Worm (Caenorhabditis elegans) whole organism, young adult: ENCODE results near the gene clec-252.

ENCODE experiments used
- B0261.1 ChIP-seq: sonication (generic microtip); optimal IDR thresholded peaks from 2 replicates; lab custom pipeline; 2016; ENCODE audit warnings: mild to moderate bottlenecking, missing genetic modification characterization, moderate library complexity, missing compliant biosample characterization
- D2030.7 ChIP-seq: fragments of 200-800 bp; sonication (Bioruptor generic); IDR thresholded peaks from 2 replicates; pipeline ENCODE4 v1.3.6; 2022; ENCODE audit warnings: missing genetic modification reagents, missing genetic modification characterization, missing compliant biosample characterization
- F22D6.2 ChIP-seq: sonication (generic microtip); optimal IDR thresholded peaks from 2 replicates; lab custom pipeline; 2016; ENCODE audit warnings: mild to moderate bottlenecking, missing genetic modification characterization, missing compliant biosample characterization
- F49E8.2 ChIP-seq: sonication (generic microtip); optimal IDR thresholded peaks from 3 replicates; lab custom pipeline; 2017; ENCODE audit warnings: missing genetic modification characterization, mild to moderate bottlenecking, missing compliant biosample characterization, antibody characterized with exemption, moderate library complexity; ENCODE audit not compliant: insufficient read depth
- Y56A3A.18 ChIP-seq: fragments of 200-800 bp; sonication (Bioruptor generic); IDR thresholded peaks from 2 replicates; pipeline ENCODE4 v1.3.6; 2022; ENCODE audit warnings: missing genetic modification reagents, missing genetic modification characterization, missing compliant biosample characterization
- Y67H2A.10 ChIP-seq: fragments of 200-800 bp; sonication (Bioruptor generic); conservative IDR thresholded peaks from 2 replicates; pipeline ENCODE4 v1.3.6; 2022; ENCODE audit warnings: missing genetic modification reagents, missing genetic modification characterization, missing compliant biosample characterization
- akir-1 ChIP-seq: fragments of 200-800 bp; sonication (Bioruptor generic); optimal IDR thresholded peaks from 2 replicates; lab custom pipeline; 2018; ENCODE audit warnings: mild to moderate bottlenecking, missing genetic modification characterization, moderate library complexity, missing compliant biosample characterization
- ama-1 ChIP-seq, 3 experiments: fragments of 150-350 bp in 1 of 3; sonication (generic microtip) in 2 of 3; optimal IDR thresholded peaks; 2 replicates each; lab custom pipeline; 2014 to 2018; ENCODE audit warnings: missing biosample characterization in 2 of 3, missing genetic modification characterization in 2 of 3, missing genetic modification reagents in 2 of 3
- aptf-2 ChIP-seq: fragments of 200-800 bp; sonication (Bioruptor generic); conservative IDR thresholded peaks from 2 replicates; pipeline ENCODE4 v1.3.6; 2022; ENCODE audit warnings: missing genetic modification reagents, missing genetic modification characterization, missing compliant biosample characterization
- aptf-3 ChIP-seq: fragments of 200-800 bp; sonication (Bioruptor generic); IDR thresholded peaks from 2 replicates; pipeline ENCODE4 v1.3.6; 2022; ENCODE audit warnings: missing genetic modification characterization, missing compliant biosample characterization
- attf-5 ChIP-seq: fragments of 200-800 bp; sonication (Bioruptor generic); optimal IDR thresholded peaks from 2 replicates; lab custom pipeline; 2018; ENCODE audit warnings: mild to moderate bottlenecking, missing genetic modification characterization, missing compliant biosample characterization
- bed-1 ChIP-seq: fragments of 200-800 bp; sonication (Bioruptor generic); IDR thresholded peaks from 2 replicates; pipeline ENCODE4 v1.3.6; 2022; ENCODE audit warnings: missing genetic modification reagents, missing genetic modification characterization, missing compliant biosample characterization
- cebp-1 ChIP-seq, 2 experiments: fragments of 200-800 bp in 1 of 2; sonication (Bioruptor generic) in 1 of 2; sonication (generic microtip) in 1 of 2; IDR thresholded peaks in 1 of 2; optimal IDR thresholded peaks in 1 of 2; 2 replicates each; pipeline versions ENCODE4 v1.3.6 to Lab custom; 2017 to 2022; ENCODE audit warnings: missing compliant biosample characterization in 2 of 2, missing genetic modification characterization in 2 of 2, mild to moderate bottlenecking in 1 of 2, missing genetic modification reagents in 1 of 2, moderate library complexity in 1 of 2
- ceh-58 ChIP-seq: fragments of 200-800 bp; sonication (Bioruptor generic); IDR thresholded peaks from 2 replicates; pipeline ENCODE4 v1.3.6; 2022; ENCODE audit warnings: missing genetic modification characterization, missing compliant biosample characterization
- die-1 ChIP-seq: sonication (generic microtip); optimal IDR thresholded peaks from 2 replicates; lab custom pipeline; 2016; ENCODE audit warnings: missing genotype, mild to moderate bottlenecking, missing genetic modification characterization, missing compliant biosample characterization
- dpl-1 ChIP-seq: fragments of 150-350 bp; optimal IDR thresholded peaks from 2 replicates; lab custom pipeline; 2014; ENCODE audit warnings: missing biosample characterization, missing genetic modification reagents, missing genetic modification characterization
- egl-18 ChIP-seq: fragments of 200-800 bp; sonication (Bioruptor generic); IDR thresholded peaks from 2 replicates; pipeline ENCODE4 v1.3.6; 2022; ENCODE audit warnings: missing genetic modification reagents, missing genetic modification characterization, missing compliant biosample characterization
- egl-44 ChIP-seq: fragments of 200-800 bp; sonication (Bioruptor generic); IDR thresholded peaks from 2 replicates; pipeline ENCODE4 v1.3.6; 2022; ENCODE audit warnings: missing genetic modification reagents, missing genetic modification characterization, missing compliant biosample characterization
- ekl-4 ChIP-seq: fragments of 200-800 bp; sonication (Bioruptor generic); IDR thresholded peaks from 2 replicates; pipeline ENCODE4 v1.3.6; 2022; ENCODE audit warnings: missing genetic modification reagents, missing genetic modification characterization, missing compliant biosample characterization
- him-1 ChIP-seq: sonication (generic microtip); optimal IDR thresholded peaks from 2 replicates; lab custom pipeline; 2016; ENCODE audit warnings: missing genotype, missing genetic modification reagents, missing genetic modification characterization, missing compliant biosample characterization
- hlh-12 ChIP-seq: sonication (generic microtip); optimal IDR thresholded peaks from 2 replicates; lab custom pipeline; 2016; ENCODE audit warnings: missing genetic modification characterization, missing compliant biosample characterization
- hrde-1 ChIP-seq: sonication (generic microtip); optimal IDR thresholded peaks from 2 replicates; lab custom pipeline; 2016; ENCODE audit warnings: missing genetic modification characterization, mild to moderate bottlenecking, missing compliant biosample characterization, moderate library complexity, missing genotype, missing genetic modification reagents, borderline replicate concordance
- lag-1 ChIP-seq: fragments of 200-800 bp; sonication (Bioruptor generic); IDR thresholded peaks from 2 replicates; pipeline ENCODE4 v1.3.6; 2022; ENCODE audit warnings: missing genetic modification reagents, missing genetic modification characterization, missing compliant biosample characterization
- lsl-1 ChIP-seq: fragments of 200-800 bp; sonication (Bioruptor generic); optimal IDR thresholded peaks from 2 replicates; lab custom pipeline; 2018; ENCODE audit warnings: mild to moderate bottlenecking, missing genetic modification characterization, moderate library complexity, missing compliant biosample characterization
- madf-8 ChIP-seq: fragments of 200-800 bp; sonication (Bioruptor generic); conservative IDR thresholded peaks from 2 replicates; pipeline ENCODE4 v1.3.6; 2022; ENCODE audit warnings: missing genetic modification reagents, missing genetic modification characterization, missing compliant biosample characterization
- mcd-1 ChIP-seq: fragments of 200-800 bp; sonication (Bioruptor generic); IDR thresholded peaks from 2 replicates; pipeline ENCODE4 v1.3.6; 2022; ENCODE audit warnings: missing genetic modification reagents, missing genetic modification characterization, missing compliant biosample characterization
- nfya-1 ChIP-seq: sonication (generic microtip); optimal IDR thresholded peaks from 2 replicates; lab custom pipeline; 2017; ENCODE audit warnings: antibody characterized with exemption, missing compliant biosample characterization, missing genetic modification characterization, borderline replicate concordance; ENCODE audit not compliant: insufficient read depth
- nfya-2 ChIP-seq: fragments of 200-800 bp; sonication (Bioruptor generic); IDR thresholded peaks from 2 replicates; pipeline ENCODE4 v1.3.6; 2022; ENCODE audit warnings: missing genetic modification reagents, missing genetic modification characterization, missing compliant biosample characterization
- nhr-120 ChIP-seq: fragments of 200-800 bp; sonication (Bioruptor generic); IDR thresholded peaks from 2 replicates; pipeline ENCODE4 v1.3.6; 2022; ENCODE audit warnings: missing genetic modification characterization, missing compliant biosample characterization
- rcor-1 ChIP-seq: fragments of 200-800 bp; sonication (Bioruptor generic); IDR thresholded peaks from 2 replicates; pipeline ENCODE4 v1.3.6; 2022; ENCODE audit warnings: missing genetic modification reagents, missing genetic modification characterization, missing compliant biosample characterization
- rpc-1 ChIP-seq, 2 experiments: fragments of 150-350 bp in 1 of 2; sonication (generic microtip) in 1 of 2; optimal IDR thresholded peaks; 2 replicates each; lab custom pipeline; 2014 to 2018; ENCODE audit warnings: missing biosample characterization in 1 of 2, missing genetic modification characterization in 1 of 2, missing genetic modification reagents in 1 of 2, missing genotype in 1 of 2
- sdz-38 ChIP-seq: sonication (generic microtip); optimal IDR thresholded peaks from 2 replicates; lab custom pipeline; 2016; ENCODE audit warnings: missing genotype, missing genetic modification characterization, missing compliant biosample characterization
- sea-2 ChIP-seq: fragments of 200-800 bp; sonication (Bioruptor generic); IDR thresholded peaks from 2 replicates; pipeline ENCODE4 v1.3.6; 2022; ENCODE audit warnings: missing genetic modification characterization, missing compliant biosample characterization
- snpc-1.1 ChIP-seq: sonication (generic microtip); optimal IDR thresholded peaks from 2 replicates; lab custom pipeline; 2017; ENCODE audit warnings: missing genetic modification characterization, mild to moderate bottlenecking, missing compliant biosample characterization, antibody characterized with exemption, moderate library complexity, missing genotype, missing genetic modification reagents; ENCODE audit not compliant: insufficient read depth
- snpc-4 ChIP-seq, 5 experiments: fragments of 150-350 bp in 1 of 5; sonication (generic microtip) in 4 of 5; optimal IDR thresholded peaks; 2 replicates each; lab custom pipeline; 2014 to 2018; ENCODE audit warnings: missing genetic modification characterization in 5 of 5, missing biosample characterization in 3 of 5, antibody characterized with exemption in 2 of 5, mild to moderate bottlenecking in 2 of 5, missing compliant biosample characterization in 2 of 5, missing genotype in 2 of 5, moderate library complexity in 2 of 5, missing genetic modification reagents in 1 of 5
- somi-1 ChIP-seq: fragments of 200-800 bp; sonication (Bioruptor generic); optimal IDR thresholded peaks from 2 replicates; lab custom pipeline; 2018; ENCODE audit warnings: mild to moderate bottlenecking, missing genetic modification characterization, missing compliant biosample characterization
- unc-62 ChIP-seq: fragments of 150-350 bp; optimal IDR thresholded peaks from 2 replicates; lab custom pipeline; 2014; ENCODE audit warnings: missing biosample characterization, missing genetic modification reagents, missing genetic modification characterization
- ztf-18 ChIP-seq: sonication (generic microtip); optimal IDR thresholded peaks from 2 replicates; lab custom pipeline; 2016; ENCODE audit warnings: missing genotype, mild to moderate bottlenecking, missing genetic modification characterization, missing compliant biosample characterization
- ztf-22 ChIP-seq: fragments of 200-800 bp; sonication (Bioruptor generic); optimal IDR thresholded peaks from 2 replicates; lab custom pipeline; 2018; ENCODE audit warnings: mild to moderate bottlenecking, missing genetic modification characterization, moderate library complexity, missing compliant biosample characterization
- ztf-6 ChIP-seq: fragments of 200-800 bp; sonication (Bioruptor generic); IDR thresholded peaks from 2 replicates; pipeline ENCODE4 v1.3.6; 2022; ENCODE audit warnings: missing genetic modification reagents, missing genetic modification characterization, missing compliant biosample characterization

clec-252 gene

DNA sequence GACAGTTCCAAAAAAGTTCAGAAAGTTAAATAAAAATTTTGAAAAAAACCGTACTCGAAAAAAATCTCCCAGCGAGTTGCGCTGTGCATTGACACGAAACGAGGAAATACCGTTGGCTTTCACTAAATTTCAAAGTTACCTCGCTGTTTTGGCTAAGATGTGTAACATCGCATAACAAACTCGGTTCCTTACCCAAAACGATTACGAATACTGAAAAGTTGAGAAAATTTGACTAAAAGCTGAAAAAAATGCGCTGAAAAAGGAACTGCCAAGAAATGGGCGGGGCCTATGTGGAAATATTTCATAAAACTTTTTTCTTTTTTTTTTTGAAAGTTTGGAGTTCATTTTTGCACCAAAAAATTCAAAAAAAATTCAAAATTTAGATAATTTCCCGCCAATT, 29.2 kb downstream of the clec-252 start:
- TF ChIP-seq sdz-38 (peak; percentile 6), Y56A3A.18 (GFP tag; lab: Robert Waterston, UW) (no peak)
- TF ChIP-seq, all 124 proteins: peak for 1

DNA sequence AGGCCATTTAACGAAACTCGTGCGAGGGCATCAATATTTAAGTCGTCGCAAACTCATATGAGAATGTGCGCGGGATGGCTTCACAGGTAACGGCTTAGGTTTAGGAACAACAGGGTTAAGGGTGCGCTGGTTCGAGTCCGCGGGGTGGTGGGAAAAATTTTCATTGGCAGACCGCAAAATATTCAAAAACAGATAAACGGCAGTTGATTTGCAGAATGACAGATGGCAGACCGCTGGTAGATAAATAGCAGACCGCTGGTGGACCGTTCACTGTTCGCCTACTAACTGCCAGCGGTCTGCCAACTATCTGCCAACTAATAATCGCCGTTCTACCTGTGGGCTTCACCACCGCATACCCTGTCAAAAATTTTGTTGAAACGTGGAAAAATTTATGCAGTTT, 36.5 kb downstream of the clec-252 start:
- TF ChIP-seq bed-1 = peak; percentile 97
- no peak for TF ChIP-seq ztf-6
- peak; percentile 69; the same call in 1 of the 2 replicates for TF ChIP-seq egl-44
- no peak for TF ChIP-seq unc-62 (GFP tag; lab: Kevin White, UChicago)
- TF ChIP-seq F49E8.2 (tag; lab: Kevin White, UChicago) = peak; percentile 1
- no peak for TF ChIP-seq lsl-1 (GFP tag; lab: Kevin White, UChicago)
- TF ChIP-seq B0261.1 = peak; percentile 24
- TF ChIP-seq ama-1 (optimal IDR thresholded peaks at IDR 0.05; lab: Kevin White, UChicago) = no peak
- TF ChIP-seq ama-1 (GFP tag; optimal IDR thresholded peaks at IDR 0.05; lab: Kevin White, UChicago) = peak in 1 of 2 experiments; percentile 5
- peak; percentile 95; the same call in 1 of the 2 replicates for TF ChIP-seq nhr-120 (GFP tag; lab: Robert Waterston, UW)
- TF ChIP-seq nfya-1 (tag; lab: Kevin White, UChicago) = no peak
- no peak for TF ChIP-seq aptf-2 (GFP tag; lab: Robert Waterston, UW)
- TF ChIP-seq rpc-1 (optimal IDR thresholded peaks at IDR 0.05; lab: Kevin White, UChicago) = peak; percentile 37
- TF ChIP-seq rpc-1 (tag; optimal IDR thresholded peaks at IDR 0.05; lab: Kevin White, UChicago) = peak; percentile 75
- peak; percentile 24; the same call in 1 of the 2 replicates for TF ChIP-seq D2030.7 (GFP tag; lab: Robert Waterston, UW)
- no peak for TF ChIP-seq snpc-4 (GFP tag; optimal IDR thresholded peaks at IDR 0.05; lab: Kevin White, UChicago)
- TF ChIP-seq snpc-4 (tag; optimal IDR thresholded peaks at IDR 0.05; lab: Kevin White, UChicago) = peak in 1 of 4 experiments; percentile 52
- no peak for TF ChIP-seq egl-18 (GFP tag; lab: Robert Waterston, UW)
- TF ChIP-seq ztf-18 = peak; percentile 87
- TF ChIP-seq mcd-1 (GFP tag; lab: Robert Waterston, UW) = no peak
- TF ChIP-seq rcor-1 (GFP tag; lab: Robert Waterston, UW) = no peak
- no peak for TF ChIP-seq lag-1 (GFP tag; lab: Robert Waterston, UW)
- TF ChIP-seq sea-2 (GFP tag; lab: Robert Waterston, UW) = no peak
- peak; percentile 43 for TF ChIP-seq hrde-1
- TF ChIP-seq ekl-4 = no peak
- TF ChIP-seq him-1 = peak; percentile 22
- TF ChIP-seq hlh-12 (tag; lab: Kevin White, UChicago) = peak; percentile 53
- TF ChIP-seq nfya-2 = no peak
- no peak for TF ChIP-seq madf-8 (GFP tag; lab: Robert Waterston, UW)
- peak; percentile 24 for TF ChIP-seq die-1 (tag; lab: Kevin White, UChicago)

DNA sequence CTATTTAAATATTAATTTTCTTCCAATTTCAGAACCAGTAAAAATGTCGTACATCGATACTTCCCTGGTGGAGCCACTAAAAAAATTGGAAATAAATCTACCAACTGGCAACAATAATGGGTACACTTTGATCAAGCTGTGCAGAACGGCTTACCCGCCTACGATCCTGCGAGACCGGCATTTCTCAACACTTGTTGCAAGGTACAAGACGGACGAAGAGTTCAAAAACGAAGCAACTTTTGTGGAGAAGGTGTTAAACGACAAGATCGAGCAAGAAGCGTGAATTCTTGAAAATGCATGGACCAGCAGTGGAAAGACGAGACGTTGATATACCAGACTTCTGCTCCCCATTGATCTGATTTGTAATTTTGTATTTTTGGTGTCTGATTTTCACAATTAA, 37.3 kb downstream of the clec-252 start:
- TF ChIP-seq aptf-3 (GFP tag; lab: Robert Waterston, UW) = peak; percentile 32; the same call in 1 of the 2 replicates
- TF ChIP-seq ztf-22 (GFP tag; lab: Kevin White, UChicago) = no peak
- TF ChIP-seq unc-62 (GFP tag; lab: Kevin White, UChicago) = no peak
- peak; percentile 41 for TF ChIP-seq nfya-1 (tag; lab: Kevin White, UChicago)
- peak; percentile 78; the same call in 1 of the 2 replicates for TF ChIP-seq nhr-120 (GFP tag; lab: Robert Waterston, UW)

DNA sequence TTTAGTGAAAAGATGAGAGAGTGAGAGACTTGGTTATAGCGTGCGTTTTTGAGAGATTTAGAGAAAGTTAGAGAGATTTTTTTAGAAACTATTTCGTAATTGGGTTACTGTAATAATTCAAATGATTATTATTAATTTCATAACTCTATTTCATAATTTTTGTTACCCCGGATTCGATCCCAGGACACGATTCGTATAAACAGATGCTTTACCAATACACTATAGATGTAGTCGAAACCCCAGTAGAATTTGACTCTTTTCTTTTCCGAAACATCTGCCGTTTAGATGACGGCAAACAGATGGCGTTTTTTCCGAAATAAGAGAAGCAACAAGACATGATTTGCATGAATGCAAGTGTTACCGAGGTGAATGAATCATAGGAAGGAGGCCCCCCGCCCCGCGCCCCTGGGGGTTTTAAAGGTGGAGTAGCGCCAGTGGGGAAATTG, 38.6 kb downstream of the clec-252 start:
- TF ChIP-seq Y56A3A.18 (GFP tag; lab: Robert Waterston, UW) = no peak
- TF ChIP-seq somi-1 (GFP tag; lab: Kevin White, UChicago) = no peak
- TF ChIP-seq attf-5 (GFP tag; lab: Kevin White, UChicago) = no peak
- TF ChIP-seq rpc-1 (optimal IDR thresholded peaks at IDR 0.05; lab: Kevin White, UChicago) = peak; percentile 3
- peak; percentile 61 for TF ChIP-seq rpc-1 (tag; optimal IDR thresholded peaks at IDR 0.05; lab: Kevin White, UChicago)
- TF ChIP-seq F22D6.2 (tag; lab: Kevin White, UChicago) = no peak
- TF ChIP-seq snpc-1.1 (tag; lab: Kevin White, UChicago) = no peak
- peak; percentile 26 for TF ChIP-seq B0261.1
- no peak for TF ChIP-seq Y67H2A.10 (GFP tag; lab: Robert Waterston, UW)
- TF ChIP-seq dpl-1 = no peak
- TF ChIP-seq nfya-1 (tag; lab: Kevin White, UChicago) = no peak
- peak; percentile 14 for TF ChIP-seq hlh-12 (tag; lab: Kevin White, UChicago)
- peak; percentile 86; the same call in 1 of the 2 replicates for TF ChIP-seq ceh-58 (GFP tag; lab: Robert Waterston, UW)
- TF ChIP-seq akir-1 (GFP tag; lab: Kevin White, UChicago) = no peak
- TF ChIP-seq aptf-3 (GFP tag; lab: Robert Waterston, UW) = peak; percentile 74; the same call in 1 of the 2 replicates
- TF ChIP-seq cebp-1 (GFP tag; IDR thresholded peaks at IDR 0.05; lab: Robert Waterston, UW) = peak; percentile 38; the same call in 1 of the 2 replicates
- no peak for TF ChIP-seq cebp-1 (tag; optimal IDR thresholded peaks at IDR 0.05; lab: Kevin White, UChicago)
- TF ChIP-seq nhr-120 (GFP tag; lab: Robert Waterston, UW) = peak; percentile 86; the same call in 1 of the 2 replicates
